Fruit fly (Drosophila melanogaster): Measurements from ENCODE around the gene ImpL1.

Gene ImpL1

DNA sequence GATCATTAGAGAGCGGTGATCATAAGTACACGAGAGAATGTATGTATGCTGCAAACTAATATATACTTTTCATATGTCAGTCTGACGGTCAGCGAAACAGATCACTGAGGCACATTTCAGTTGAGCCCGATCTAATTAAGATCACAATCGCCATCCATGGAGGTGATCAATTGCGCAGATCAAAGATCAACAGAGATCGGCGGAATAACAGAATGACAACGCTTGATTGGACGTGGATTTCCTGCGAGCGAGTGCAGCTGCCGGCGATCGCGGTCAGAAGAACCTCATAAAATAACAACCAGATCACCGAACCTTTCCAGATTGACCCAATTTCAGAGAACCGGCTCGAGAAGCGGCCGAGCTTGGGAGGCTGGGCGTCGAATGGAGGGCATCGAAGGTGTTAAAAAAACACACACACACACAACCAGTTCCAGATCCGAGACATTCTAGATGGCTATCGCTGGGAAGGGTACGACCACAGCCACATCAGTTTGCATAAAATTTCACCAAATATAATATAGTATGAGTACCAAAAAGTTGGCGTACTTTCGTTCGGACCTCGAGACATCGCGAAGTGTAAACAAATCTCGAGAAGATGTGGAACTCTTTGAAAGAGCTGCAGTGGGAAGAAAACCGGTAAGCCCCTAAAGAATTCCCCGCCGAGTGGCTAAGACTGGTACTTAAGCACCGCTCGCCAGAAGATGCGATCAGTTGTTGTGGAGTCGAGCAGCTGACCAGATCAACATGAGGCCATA lies at the start of gene ImpL1:
Gene ImpL1 (plus strand): TSS at position 705 of the 755 bp plus-strand sequence.
- no peak for TF ChIP-seq Sox102F (GFP tag; optimal IDR thresholded peaks at IDR 0.05)
- peak; percentile 45 for TF ChIP-seq CG6854 (GFP tag; optimal IDR thresholded peaks at IDR 0.05)
- peak; percentile 65 for TF ChIP-seq Blimp-1 (GFP tag; optimal IDR thresholded peaks at IDR 0.05)
- TF ChIP-seq Eip78C (GFP tag) = peak; percentile 58
- peak; percentile 20 for TF ChIP-seq Eip75B (GFP tag; optimal IDR thresholded peaks at IDR 0.05)
- TF ChIP-seq CG10669 (GFP tag; optimal IDR thresholded peaks at IDR 0.05) = no peak
- peak; percentile 92 for TF ChIP-seq svp (GFP tag)
- TF ChIP-seq CG32006 (GFP tag; optimal IDR thresholded peaks at IDR 0.05) = no peak

DNA sequence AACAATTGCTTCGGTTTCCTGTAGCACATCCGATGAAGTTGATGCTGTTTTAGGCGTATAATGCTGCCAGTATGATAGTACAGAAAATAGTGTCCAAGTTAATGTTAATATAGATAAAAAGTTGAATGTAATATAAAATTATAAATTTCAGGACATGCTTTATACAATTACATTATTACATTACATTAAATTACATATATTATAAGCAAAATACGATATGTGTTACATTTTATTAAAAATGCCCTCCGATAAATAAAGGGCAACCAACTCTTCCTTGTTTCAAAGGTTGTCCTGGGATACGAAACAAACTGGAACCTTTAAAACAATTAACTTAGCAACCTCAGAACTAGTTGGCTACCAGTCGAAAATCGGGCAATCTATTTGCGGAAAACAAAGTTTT lies 33.8 kb upstream of the ImpL1 start, which contains the start of gene CG17687:
Gene CG17687 (plus strand): TSS at position 301 of the 400 bp plus-strand sequence.
- TF ChIP-seq Blimp-1 (GFP tag; optimal IDR thresholded peaks at IDR 0.05) = no peak
- no peak for TF ChIP-seq CG10669 (GFP tag; optimal IDR thresholded peaks at IDR 0.05)
- peak; percentile 43 for TF ChIP-seq svp (GFP tag)

dm6 chr3L:13356084-13356693 lies 26.4 kb upstream of the ImpL1 start, which contains the start of gene Nplp2:
Nplp2 (plus strand) TSS chr3L:13356376.
- peak; percentile 55 for TF ChIP-seq fkh (GFP tag; optimal IDR thresholded peaks at IDR 0.05)
- no peak for TF ChIP-seq Sox15 (GFP tag; optimal IDR thresholded peaks at IDR 0.05)
- TF ChIP-seq svp (GFP tag) = peak; percentile 49

DNA sequence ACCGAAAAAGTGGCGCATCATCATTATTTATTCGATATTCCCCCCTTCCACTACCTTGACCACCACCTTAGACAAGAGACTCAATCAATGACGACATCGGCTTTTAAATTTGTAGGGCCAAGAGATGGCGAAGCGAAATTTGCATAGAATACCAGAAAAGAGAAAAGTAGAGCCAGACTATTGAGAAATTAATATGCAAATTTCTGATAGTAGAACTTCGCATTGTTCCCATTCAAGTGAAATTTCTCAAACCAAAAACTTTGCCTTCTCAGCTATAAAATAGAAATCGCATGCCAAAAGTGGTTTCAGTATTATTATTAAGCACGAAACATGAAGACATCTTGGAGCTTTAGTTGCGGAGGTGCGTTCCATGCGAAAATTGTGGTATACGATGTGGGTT lies 4.9 kb upstream of the ImpL1 start, which contains the start of gene CG14111:
Gene CG14111 (plus strand): TSS at position 301 of the 400 bp plus-strand sequence.
- TF ChIP-seq fd85E (GFP tag; optimal IDR thresholded peaks at IDR 0.05) = no peak
- peak; percentile 1 for TF ChIP-seq svp (GFP tag)

- TF ChIP-seq CG3919 (GFP tag; optimal IDR thresholded peaks at IDR 0.05) (no peak), Met (GFP tag; optimal IDR thresholded peaks at IDR 0.05) (no peak), CG31627 (GFP tag; optimal IDR thresholded peaks at IDR 0.05) (no peak), salr (GFP tag; optimal IDR thresholded peaks at IDR 0.05) (no peak), Ets21C (GFP tag; optimal IDR thresholded peaks at IDR 0.05) (no peak), CG9139 (GFP tag; optimal IDR thresholded peaks at IDR 0.05) (no peak), Eip93F (GFP tag; optimal IDR thresholded peaks at IDR 0.05) (no peak), svp (GFP tag) (no peak), CG1621 (tag; optimal IDR thresholded peaks at IDR 0.05) (no peak)
Observed at dm6 chr3L:13378202-13378601, 4.4 kb upstream of the ImpL1 start, which contains the start of gene SNCF. SNCF (plus strand) TSS chr3L:13378583.

DNA sequence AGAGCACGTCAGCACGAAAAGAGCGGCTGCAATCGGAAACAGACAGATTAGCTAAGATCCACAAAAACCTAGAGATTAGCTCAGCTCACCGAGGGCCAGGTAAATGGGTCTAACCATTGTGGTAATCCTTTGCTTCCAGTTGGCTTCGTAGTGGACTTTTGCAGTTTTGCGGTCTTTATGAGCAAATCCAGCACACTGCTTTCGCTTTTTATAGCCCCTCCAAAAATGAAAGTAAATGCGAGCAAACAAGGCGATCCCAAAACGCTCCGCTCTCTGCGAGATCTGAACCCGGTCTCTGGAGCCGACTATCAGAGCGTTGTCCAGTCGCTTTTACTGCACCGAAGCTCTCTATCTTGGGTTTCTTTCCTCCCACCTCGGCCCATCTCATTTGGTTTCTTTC lies 1.4 kb upstream of the ImpL1 start, which contains the start of gene CG14107:
Gene CG14107 (minus strand): TSS at position 187 of the 400 bp plus-strand sequence.
- peak; percentile 60 for TF ChIP-seq svp (GFP tag)
- TF ChIP-seq Sox14 (GFP tag; optimal IDR thresholded peaks at IDR 0.05) = no peak
- TF ChIP-seq Blimp-1 (GFP tag; optimal IDR thresholded peaks at IDR 0.05) = peak; percentile 89
- no peak for TF ChIP-seq fd59A (GFP tag; optimal IDR thresholded peaks at IDR 0.05)
- peak; percentile 35 for TF ChIP-seq CG6854 (GFP tag; optimal IDR thresholded peaks at IDR 0.05)
- no peak for TF ChIP-seq net (GFP tag; optimal IDR thresholded peaks at IDR 0.05)
- peak; percentile 11 for TF ChIP-seq CG32006 (GFP tag; optimal IDR thresholded peaks at IDR 0.05)
- TF ChIP-seq OdsH (GFP tag; optimal IDR thresholded peaks at IDR 0.05) = no peak
- no peak for TF ChIP-seq Ets96B (tag; optimal IDR thresholded peaks at IDR 0.05)
- no peak for TF ChIP-seq CG8319 (GFP tag; optimal IDR thresholded peaks at IDR 0.05)

- TF ChIP-seq Hr4 (GFP tag; optimal IDR thresholded peaks at IDR 0.05) (no peak), CG11762 (GFP tag; optimal IDR thresholded peaks at IDR 0.05; ENCODE audit: insufficient read depth) (no peak), Ets96B (tag; optimal IDR thresholded peaks at IDR 0.05) (no peak), pdm3 (GFP tag; optimal IDR thresholded peaks at IDR 0.05) (no peak), spab (GFP tag; optimal IDR thresholded peaks at IDR 0.05) (no peak), lz (GFP tag; optimal IDR thresholded peaks at IDR 0.05) (no peak), CG6276 (GFP tag; optimal IDR thresholded peaks at IDR 0.05) (no peak), acj6 (GFP tag; optimal IDR thresholded peaks at IDR 0.05) (no peak), dac (GFP tag; optimal IDR thresholded peaks at IDR 0.05) (no peak), CG34406 (GFP tag; optimal IDR thresholded peaks at IDR 0.05) (no peak), Blimp-1 (GFP tag; optimal IDR thresholded peaks at IDR 0.05) (no peak), CG8632 (GFP tag; optimal IDR thresholded peaks at IDR 0.05) (no peak), Sox102F (GFP tag; optimal IDR thresholded peaks at IDR 0.05) (no peak), CG6163 (GFP tag; IDR thresholded peaks at IDR 0.05) (no peak), CG16779 (tag; optimal IDR thresholded peaks at IDR 0.05) (no peak), CG10631 (GFP tag; optimal IDR thresholded peaks at IDR 0.05) (no peak)
Observed at dm6 chr3L:13384489-13384888, 1.9 kb downstream of the ImpL1 start, which contains the start of gene CG14110. CG14110 (plus strand) TSS chr3L:13384789.
